Worm (Caenorhabditis elegans) whole organism, late embryonic: Measurements from ENCODE around the gene cul-6.

Experiments
- ama-1 ChIP-seq: fragments of 150-350 bp; optimal IDR thresholded peaks from 2 replicates; lab custom pipeline; 2014
- ceh-18 ChIP-seq: sonication (generic microtip); optimal IDR thresholded peaks from 2 replicates; lab custom pipeline; 2016; ENCODE audit warnings: missing genetic modification characterization, missing compliant biosample characterization
- ceh-24 ChIP-seq: sonication (generic microtip); optimal IDR thresholded peaks from 2 replicates; lab custom pipeline; 2016; ENCODE audit warnings: mild to moderate bottlenecking, missing genetic modification characterization, missing compliant biosample characterization
- ceh-45 ChIP-seq: fragments of 200-800 bp; sonication (Bioruptor generic); IDR thresholded peaks from 2 replicates; pipeline ENCODE4 v1.3.6; 2022; ENCODE audit warnings: missing genetic modification reagents, missing genetic modification characterization, missing compliant biosample characterization
- ceh-9 ChIP-seq: sonication (generic microtip); optimal IDR thresholded peaks from 2 replicates; lab custom pipeline; 2016; ENCODE audit warnings: mild to moderate bottlenecking, missing genetic modification characterization, inconsistent platforms, missing compliant biosample characterization
- elt-4 ChIP-seq: sonication (generic microtip); optimal IDR thresholded peaks from 2 replicates; lab custom pipeline; 2016; ENCODE audit warnings: missing genetic modification characterization, missing compliant biosample characterization
- ets-4 ChIP-seq: sonication (generic microtip); optimal IDR thresholded peaks from 2 replicates; lab custom pipeline; 2016; ENCODE audit warnings: missing genetic modification characterization, missing compliant biosample characterization
- fkh-6 ChIP-seq: sonication (generic microtip); optimal IDR thresholded peaks from 2 replicates; lab custom pipeline; 2016; ENCODE audit warnings: missing genetic modification characterization, missing compliant biosample characterization
- lin-11 ChIP-seq: fragments of 200-800 bp; sonication (Bioruptor generic); optimal IDR thresholded peaks from 2 replicates; lab custom pipeline; 2018; ENCODE audit warnings: mild to moderate bottlenecking, missing genetic modification characterization, missing compliant biosample characterization
- nfya-1 ChIP-seq: sonication (generic microtip); optimal IDR thresholded peaks from 2 replicates; lab custom pipeline; 2017; ENCODE audit warnings: missing genetic modification characterization, mild to moderate bottlenecking, missing compliant biosample characterization, antibody characterized with exemption, moderate library complexity

DNA sequence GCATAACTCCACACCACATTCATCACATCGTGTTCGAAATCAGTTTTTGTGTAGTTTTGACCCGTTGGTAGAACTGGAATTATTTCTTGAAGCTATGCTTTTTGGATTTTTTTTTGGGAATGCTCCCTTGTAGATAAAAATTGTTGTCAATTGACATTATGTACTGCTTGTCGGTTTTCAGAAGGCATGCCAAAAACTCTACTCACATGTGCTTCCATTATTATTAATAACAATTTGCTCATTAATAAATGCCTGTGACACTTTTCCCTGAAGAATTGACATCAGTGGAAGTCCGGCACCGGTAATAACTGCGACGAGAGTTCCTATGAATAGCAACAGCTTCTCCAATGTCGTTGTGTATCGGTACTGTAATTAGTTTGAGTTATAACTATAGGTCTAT lies 6.7 kb upstream of the cul-6 start:
- no peak for TF ChIP-seq ets-4 (tag; lab: Kevin White, UChicago)
- no peak for TF ChIP-seq ama-1 (lab: Kevin White, UChicago)
- TF ChIP-seq lin-11 (tag; lab: Kevin White, UChicago): no peak
- TF ChIP-seq ceh-9 (tag; lab: Kevin White, UChicago): no peak
- no peak for TF ChIP-seq ceh-24 (tag; lab: Kevin White, UChicago)
- no peak for TF ChIP-seq fkh-6
- TF ChIP-seq ceh-45: no peak
- no peak for TF ChIP-seq elt-4 (tag; lab: Kevin White, UChicago)
- no peak for TF ChIP-seq ceh-18 (tag; lab: Kevin White, UChicago)
- TF ChIP-seq nfya-1 (tag; lab: Kevin White, UChicago): no peak
